Worm (Caenorhabditis elegans): Measurements from ENCODE around the gene F35B12.10.
A peak's percentile ranks its signal among the peaks of the same experiment; 100 is the strongest.

DNA sequence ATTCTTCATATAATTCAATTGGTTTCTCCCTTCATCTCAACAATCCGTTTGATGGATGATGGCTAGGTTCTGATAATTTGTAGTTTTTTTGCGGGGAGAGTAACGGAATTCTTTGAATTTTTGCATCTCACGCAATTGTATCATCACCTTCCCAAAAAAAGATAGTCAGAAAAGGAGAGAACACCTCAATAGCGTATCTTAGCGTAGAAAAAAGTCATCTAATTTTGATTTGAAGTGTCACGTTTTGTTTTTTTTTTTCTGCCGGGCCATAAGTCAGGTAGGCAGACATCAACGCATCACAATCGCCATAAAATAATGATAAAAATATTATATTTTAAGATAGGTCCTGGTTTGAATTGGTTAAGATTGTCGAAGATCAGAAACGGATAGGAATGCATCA is 47.4 kb upstream of the F35B12.10 start:
- TF ChIP-seq mdl-1 (tag; optimal IDR thresholded peaks at IDR 0.05) (no peak), pha-4 (GFP tag; IDR thresholded peaks at IDR 0.05) (no peak), pha-4 (tag; optimal IDR thresholded peaks at IDR 0.05) (no peak), mep-1 (tag; optimal IDR thresholded peaks at IDR 0.05) (no peak), F37D6.2 (tag; optimal IDR thresholded peaks at IDR 0.05) (no peak), nhr-6 (tag; optimal IDR thresholded peaks at IDR 0.05) (no peak), unc-39 (tag; optimal IDR thresholded peaks at IDR 0.05) (no peak), daf-8 (GFP tag; IDR thresholded peaks at IDR 0.05) (no peak), nhr-25 (tag; optimal IDR thresholded peaks at IDR 0.05; ENCODE audit: borderline replicate concordance, insufficient read depth) (no peak), ceh-28 (tag; optimal IDR thresholded peaks at IDR 0.05) (no peak), lir-3 (tag; optimal IDR thresholded peaks at IDR 0.05) (no peak), dpl-1 (GFP tag; optimal IDR thresholded peaks at IDR 0.05) (no peak), hlh-30 (tag; optimal IDR thresholded peaks at IDR 0.05; ENCODE audit: insufficient read depth) (peak; percentile 39), fkh-10 (GFP tag; optimal IDR thresholded peaks at IDR 0.05) (no peak), ceh-44 (GFP tag; IDR thresholded peaks at IDR 0.05) (no peak)

All from whole organism, L4 larva.